Fruit fly (Drosophila melanogaster) whole organism, adult: ENCODE results near the gene CG33307.

ENCODE experiments used
- CG12768 ChIP-seq: fragments of 200-800 bp; sonication (Bioruptor generic); optimal IDR thresholded peaks from 2 replicates; lab custom pipeline; 2017; ENCODE audit warnings: missing biosample characterization, missing genetic modification characterization, mild to moderate bottlenecking, moderate library complexity, missing genetic modification reagents
- CG14711 ChIP-seq: fragments of 200-800 bp; sonication (Bioruptor generic); optimal IDR thresholded peaks from 2 replicates; lab custom pipeline; 2018; ENCODE audit warnings: missing biosample characterization, mild to moderate bottlenecking, missing genetic modification characterization, moderate library complexity
- CG33017 ChIP-seq: fragments of 200-800 bp; sonication (Bioruptor generic); optimal IDR thresholded peaks from 2 replicates; lab custom pipeline; 2018; ENCODE audit warnings: missing biosample characterization, mild to moderate bottlenecking, missing genetic modification characterization, moderate library complexity
- CG5204 ChIP-seq: fragments of 200-800 bp; sonication (Bioruptor generic); optimal IDR thresholded peaks from 2 replicates; lab custom pipeline; 2016; ENCODE audit warnings: missing biosample characterization, missing genetic modification characterization
- CG7045 ChIP-seq: fragments of 200-800 bp; sonication (Bioruptor generic); optimal IDR thresholded peaks from 2 replicates; lab custom pipeline; 2017; ENCODE audit warnings: missing biosample characterization, mild to moderate bottlenecking, missing genetic modification characterization
- Clk ChIP-seq: fragments of 200-800 bp; sonication (Bioruptor generic); optimal IDR thresholded peaks from 2 replicates; lab custom pipeline; 2017; ENCODE audit warnings: missing biosample characterization, missing genetic modification characterization
- Crg-1 ChIP-seq: fragments of 200-800 bp; sonication (Bioruptor generic); optimal IDR thresholded peaks from 2 replicates; lab custom pipeline; 2016; ENCODE audit warnings: missing biosample characterization, missing genetic modification characterization
- Mnt ChIP-seq: fragments of 200-800 bp; sonication (Bioruptor generic); optimal IDR thresholded peaks from 2 replicates; lab custom pipeline; 2016; ENCODE audit warnings: missing biosample characterization, mild to moderate bottlenecking, missing genetic modification characterization
- bab1 ChIP-seq: fragments of 200-800 bp; sonication (Bioruptor generic); optimal IDR thresholded peaks from 3 replicates; lab custom pipeline; 2019; ENCODE audit warnings: missing biosample characterization, mild to moderate bottlenecking, missing genetic modification characterization, moderate library complexity
- cic ChIP-seq: fragments of 200-800 bp; sonication (Bioruptor generic); optimal IDR thresholded peaks from 2 replicates; lab custom pipeline; 2017; ENCODE audit warnings: missing biosample characterization, mild to moderate bottlenecking, missing genetic modification characterization, moderate library complexity
- kay ChIP-seq: fragments of 200-800 bp; sonication (Bioruptor generic); peaks from one replicate; lab custom pipeline; 2016; ENCODE audit warnings: missing biosample characterization, missing genetic modification characterization, borderline replicate concordance
- ovo ChIP-seq: fragments of 200-800 bp; sonication (Bioruptor generic); optimal IDR thresholded peaks from 2 replicates; lab custom pipeline; 2016; ENCODE audit warnings: missing biosample characterization, missing genetic modification characterization
- pad ChIP-seq: fragments of 200-800 bp; sonication (Bioruptor generic); optimal IDR thresholded peaks from 3 replicates; lab custom pipeline; 2017; ENCODE audit warnings: missing biosample characterization, missing genetic modification characterization, mild to moderate bottlenecking, moderate library complexity, missing genetic modification reagents
- toe ChIP-seq: fragments of 200-800 bp; sonication (Bioruptor generic); optimal IDR thresholded peaks from 2 replicates; lab custom pipeline; 2016; ENCODE audit warnings: missing biosample characterization, missing genetic modification characterization

DNA sequence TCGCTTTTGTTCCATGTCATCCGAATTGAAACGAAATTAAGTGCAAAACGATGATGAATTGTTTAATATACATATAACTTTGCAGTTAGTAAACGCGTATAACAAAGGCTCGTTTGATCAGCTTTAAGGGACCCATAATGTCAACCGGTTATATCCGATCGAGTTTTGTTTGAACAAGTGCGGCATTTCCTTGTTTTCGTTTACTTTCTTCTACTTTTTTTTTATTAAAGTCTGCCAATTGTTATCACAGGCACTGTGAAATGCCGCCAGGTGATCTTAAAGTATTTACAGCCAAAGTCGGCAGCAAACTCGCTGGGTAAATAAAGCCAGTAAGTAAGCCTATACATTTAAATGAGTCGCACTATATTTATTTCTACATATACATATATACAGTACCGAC, 34.2 kb downstream of the CG33307 start:
- TF ChIP-seq CG7045 (no peak), toe (GFP tag; lab: Kevin White, UChicago) (no peak), Clk (GFP tag; lab: Kevin White, UChicago) (no peak), bab1 (GFP tag; lab: Kevin White, UChicago) (no peak), Mnt (GFP tag; lab: Kevin White, UChicago) (no peak), CG14711 (tag; lab: Kevin White, UChicago) (no peak), kay (GFP tag; lab: Kevin White, UChicago) (no peak), CG5204 (no peak), pad (GFP tag; lab: Kevin White, UChicago) (no peak), cic (GFP tag; lab: Kevin White, UChicago) (no peak), CG12768 (GFP tag; lab: Kevin White, UChicago) (peak; percentile 2), Crg-1 (GFP tag; lab: Kevin White, UChicago) (no peak), CG33017 (tag; lab: Kevin White, UChicago) (no peak), ovo (GFP tag; lab: Kevin White, UChicago) (no peak)
